Worm (Caenorhabditis elegans) whole organism, L3 larva: ENCODE data around the gene nspb-11.

ENCODE experiments used
- R02D3.7 ChIP-seq: fragments of 150-350 bp; optimal IDR thresholded peaks from 2 replicates; lab custom pipeline; 2014; ENCODE audit warnings: missing biosample characterization, missing genetic modification characterization
- ZK546.5 ChIP-seq: sonication (generic microtip); optimal IDR thresholded peaks from 2 replicates; lab custom pipeline; 2017; ENCODE audit warnings: missing biosample characterization, missing genetic modification characterization
- aly-2 ChIP-seq: fragments of 150-350 bp; optimal IDR thresholded peaks from 2 replicates; lab custom pipeline; 2014; ENCODE audit warnings: missing biosample characterization, missing genetic modification characterization
- ama-1 ChIP-seq: fragments of 150-350 bp; optimal IDR thresholded peaks from 2 replicates; lab custom pipeline; 2018
- ceh-16 ChIP-seq: sonication (generic microtip); optimal IDR thresholded peaks from 2 replicates; lab custom pipeline; 2017; ENCODE audit warnings: missing biosample characterization, missing genetic modification characterization
- ceh-28 ChIP-seq: fragments of 150-350 bp; optimal IDR thresholded peaks from 2 replicates; lab custom pipeline; 2014; ENCODE audit warnings: missing biosample characterization, missing genetic modification reagents, missing genetic modification characterization
- ceh-82 ChIP-seq: fragments of 150-350 bp; optimal IDR thresholded peaks from 2 replicates; lab custom pipeline; 2014; ENCODE audit warnings: missing biosample characterization, missing genetic modification characterization
- ceh-9 ChIP-seq: sonication (generic microtip); optimal IDR thresholded peaks from 2 replicates; lab custom pipeline; 2018; ENCODE audit warnings: missing biosample characterization, missing genetic modification characterization
- daf-12 ChIP-seq: fragments of 150-350 bp; optimal IDR thresholded peaks from 2 replicates; lab custom pipeline; 2014; ENCODE audit warnings: missing biosample characterization, missing genetic modification reagents, missing genetic modification characterization
- egl-27 ChIP-seq: sonication (generic microtip); optimal IDR thresholded peaks from 4 replicates; lab custom pipeline; 2017; ENCODE audit warnings: missing biosample characterization, missing genetic modification reagents, missing genetic modification characterization
- egl-5 ChIP-seq: fragments of 150-350 bp; optimal IDR thresholded peaks from 2 replicates; lab custom pipeline; 2017; ENCODE audit warnings: missing biosample characterization, missing genetic modification reagents, missing genetic modification characterization, inconsistent platforms
- elt-1 ChIP-seq: fragments of 150-350 bp; optimal IDR thresholded peaks from 2 replicates; lab custom pipeline; 2014; ENCODE audit warnings: missing biosample characterization, missing genetic modification characterization
- elt-2 ChIP-seq: sonication (generic microtip); optimal IDR thresholded peaks from 2 replicates; lab custom pipeline; 2016; ENCODE audit warnings: missing genetic modification reagents, mild to moderate bottlenecking, missing genetic modification characterization, missing compliant biosample characterization
- elt-3 ChIP-seq, 3 experiments: fragments of 150-350 bp in 1 of 3; sonication (generic microtip) in 2 of 3; optimal IDR thresholded peaks; 2 replicates in 2 of 3; 4 replicates in 1 of 3; lab custom pipeline; 2014 to 2017; ENCODE audit warnings: missing biosample characterization in 3 of 3, missing genetic modification characterization in 3 of 3
- fkh-2 ChIP-seq: fragments of 150-350 bp; optimal IDR thresholded peaks from 2 replicates; lab custom pipeline; 2014; ENCODE audit warnings: missing biosample characterization, missing genetic modification reagents, missing genetic modification characterization
- hmg-11 ChIP-seq: sonication (generic microtip); optimal IDR thresholded peaks from 2 replicates; lab custom pipeline; 2016; ENCODE audit warnings: missing genetic modification characterization, missing compliant biosample characterization
- jun-1 ChIP-seq: fragments of 150-350 bp; optimal IDR thresholded peaks from 2 replicates; lab custom pipeline; 2014; ENCODE audit warnings: missing biosample characterization, missing genetic modification reagents, missing genetic modification characterization
- lin-15B ChIP-seq: fragments of 150-350 bp; optimal IDR thresholded peaks from 2 replicates; lab custom pipeline; 2014; ENCODE audit warnings: missing biosample characterization, missing genetic modification characterization
- lin-39 ChIP-seq: fragments of 150-350 bp; optimal IDR thresholded peaks from 2 replicates; lab custom pipeline; 2018; ENCODE audit warnings: missing biosample characterization, missing genetic modification reagents, missing genetic modification characterization
- mdl-1 ChIP-seq: fragments of 150-350 bp; optimal IDR thresholded peaks from 2 replicates; lab custom pipeline; 2014; ENCODE audit warnings: missing biosample characterization, missing genetic modification characterization
- mml-1 ChIP-seq: fragments of 150-350 bp; sonication (generic microtip); optimal IDR thresholded peaks from 3 replicates; lab custom pipeline; 2014; ENCODE audit warnings: missing biosample characterization, missing genetic modification characterization
- nfya-1 ChIP-seq: sonication (generic microtip); optimal IDR thresholded peaks from 2 replicates; lab custom pipeline; 2017; ENCODE audit warnings: missing genetic modification characterization, mild to moderate bottlenecking, missing compliant biosample characterization, antibody characterized with exemption, moderate library complexity; ENCODE audit not compliant: insufficient read depth
- nhr-11 ChIP-seq: fragments of 150-350 bp; optimal IDR thresholded peaks from 2 replicates; lab custom pipeline; 2014; ENCODE audit warnings: missing biosample characterization, missing genetic modification characterization
- nhr-12 ChIP-seq: fragments of 150-350 bp; optimal IDR thresholded peaks from 2 replicates; lab custom pipeline; 2014; ENCODE audit warnings: missing biosample characterization, missing genetic modification characterization
- nhr-28 ChIP-seq: fragments of 150-350 bp; optimal IDR thresholded peaks from 2 replicates; lab custom pipeline; 2014; ENCODE audit warnings: missing biosample characterization, missing genetic modification characterization
- nhr-43 ChIP-seq: sonication (generic microtip); optimal IDR thresholded peaks from 2 replicates; lab custom pipeline; 2016; ENCODE audit warnings: mild to moderate bottlenecking, missing genetic modification characterization, missing compliant biosample characterization; ENCODE audit not compliant: poor library complexity, severe bottlenecking
- nhr-67 ChIP-seq: fragments of 150-350 bp; optimal IDR thresholded peaks from 2 replicates; lab custom pipeline; 2014; ENCODE audit warnings: missing biosample characterization, missing genetic modification characterization
- nhr-76 ChIP-seq: fragments of 150-350 bp; sonication (generic microtip); optimal IDR thresholded peaks from 5 replicates; lab custom pipeline; 2014; ENCODE audit warnings: missing biosample characterization, missing genetic modification characterization
- nhr-77 ChIP-seq: fragments of 150-350 bp; optimal IDR thresholded peaks from 2 replicates; lab custom pipeline; 2014; ENCODE audit warnings: missing biosample characterization, missing genetic modification characterization
- pha-4 ChIP-seq: fragments of 150-350 bp; optimal IDR thresholded peaks from 2 replicates; lab custom pipeline; 2014; ENCODE audit warnings: missing biosample characterization, missing genetic modification reagents, missing genetic modification characterization
- pqm-1 ChIP-seq: fragments of 150-350 bp; optimal IDR thresholded peaks from 2 replicates; lab custom pipeline; 2017; ENCODE audit warnings: missing biosample characterization, missing genetic modification characterization, inconsistent platforms
- snpc-4 ChIP-seq: fragments of 150-350 bp; optimal IDR thresholded peaks from 2 replicates; lab custom pipeline; 2014; ENCODE audit warnings: missing biosample characterization, missing genetic modification characterization
- unc-39 ChIP-seq: sonication (generic microtip); optimal IDR thresholded peaks from 4 replicates; lab custom pipeline; 2017; ENCODE audit warnings: missing biosample characterization, missing genetic modification characterization
- unc-62 ChIP-seq: fragments of 150-350 bp; sonication (generic microtip); optimal IDR thresholded peaks from 4 replicates; lab custom pipeline; 2014; ENCODE audit warnings: missing biosample characterization, missing genetic modification reagents, missing genetic modification characterization

nspb-11 gene

DNA sequence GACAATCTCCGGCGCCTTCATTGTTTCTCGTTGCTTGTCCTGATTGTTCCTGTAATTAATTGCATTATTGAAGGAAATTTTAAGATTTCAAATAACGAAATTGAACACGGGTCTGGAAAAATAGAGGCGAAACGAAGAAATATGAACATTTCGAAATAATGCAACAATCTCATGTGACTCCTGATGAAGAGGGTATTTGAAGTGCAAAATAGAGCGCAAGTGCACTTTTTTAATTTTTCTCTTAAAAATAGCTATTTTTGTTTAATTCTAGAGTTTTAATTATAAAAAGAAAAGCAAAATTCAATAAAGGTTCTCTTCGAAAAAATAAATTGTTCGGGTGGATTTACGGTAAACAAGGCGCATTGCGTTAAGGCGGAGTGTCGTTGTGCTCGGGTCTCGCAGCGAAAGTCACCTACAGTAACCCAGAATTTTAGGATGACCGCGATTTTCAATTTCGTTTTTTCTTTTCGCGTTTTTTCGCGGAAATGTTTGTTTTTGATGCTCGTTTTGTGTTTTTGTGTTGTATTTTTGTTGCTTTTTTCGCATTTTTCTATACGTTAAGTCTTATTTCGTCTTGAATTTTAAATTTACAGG lies 11.9 kb downstream of the nspb-11 start, which contains the start of the genes F58G1.2 and wago-4:
F58G1.2 (minus strand) TSS at position 51 of the 594 bp plus-strand sequence.
wago-4 (plus strand) TSS at position 592 of the 594 bp plus-strand sequence.
- TF ChIP-seq ceh-28 (tag; lab: Kevin White, UChicago), result no peak
- TF ChIP-seq nhr-11 (tag; lab: Kevin White, UChicago), result no peak
- TF ChIP-seq egl-5 (tag; lab: Kevin White, UChicago), result no peak
- TF ChIP-seq snpc-4, result no peak
- TF ChIP-seq aly-2 (tag; lab: Kevin White, UChicago), result no peak
- TF ChIP-seq nhr-12 (tag; lab: Kevin White, UChicago), result no peak
- TF ChIP-seq lin-15B (tag; lab: Kevin White, UChicago), result peak; percentile 61
- no peak for TF ChIP-seq lin-39 (tag; lab: Kevin White, UChicago)
- TF ChIP-seq R02D3.7 (tag; lab: Kevin White, UChicago), result peak; percentile 88
- no peak for TF ChIP-seq nhr-43 (tag; lab: Kevin White, UChicago)
- no peak for TF ChIP-seq nhr-77 (tag; lab: Kevin White, UChicago)
- TF ChIP-seq ceh-9, result no peak
- TF ChIP-seq elt-2 (tag; lab: Kevin White, UChicago), result no peak
- no peak for TF ChIP-seq elt-1 (tag; lab: Kevin White, UChicago)

DNA sequence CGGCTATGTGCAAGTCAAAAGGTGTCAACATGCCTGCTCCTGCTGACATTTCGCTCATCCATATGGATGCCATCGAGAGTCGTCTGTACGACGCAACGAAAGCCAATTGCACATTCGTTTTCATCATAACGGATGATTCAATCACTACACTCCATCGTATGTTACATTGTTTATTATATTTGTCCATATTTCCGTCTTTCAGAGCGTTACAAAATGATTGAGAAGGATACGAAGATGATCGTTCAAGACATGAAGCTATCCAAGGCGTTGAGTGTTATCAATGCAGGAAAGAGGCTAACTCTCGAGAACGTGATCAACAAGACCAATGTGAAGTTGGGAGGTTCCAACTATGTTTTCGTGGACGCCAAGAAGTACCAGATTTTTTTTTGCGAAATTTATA lies 14.3 kb downstream of the nspb-11 start:
- TF ChIP-seq mml-1 (no peak), ceh-16 (tag; lab: Kevin White, UChicago) (no peak), egl-27 (tag; lab: Kevin White, UChicago) (no peak), nhr-76 (tag; lab: Kevin White, UChicago) (no peak), pha-4 (tag; lab: Kevin White, UChicago) (no peak), ZK546.5 (tag; lab: Kevin White, UChicago) (no peak), nhr-28 (no peak), fkh-2 (tag; lab: Kevin White, UChicago) (no peak), nhr-67 (tag; lab: Kevin White, UChicago) (no peak), nfya-1 (tag; lab: Kevin White, UChicago) (no peak), aly-2 (tag; lab: Kevin White, UChicago) (no peak), nhr-43 (tag; lab: Kevin White, UChicago) (no peak), ceh-82 (tag; lab: Kevin White, UChicago) (no peak), hmg-11 (no peak), elt-3 (tag; optimal IDR thresholded peaks at IDR 0.05; lab: Kevin White, UChicago) (no peak)

DNA sequence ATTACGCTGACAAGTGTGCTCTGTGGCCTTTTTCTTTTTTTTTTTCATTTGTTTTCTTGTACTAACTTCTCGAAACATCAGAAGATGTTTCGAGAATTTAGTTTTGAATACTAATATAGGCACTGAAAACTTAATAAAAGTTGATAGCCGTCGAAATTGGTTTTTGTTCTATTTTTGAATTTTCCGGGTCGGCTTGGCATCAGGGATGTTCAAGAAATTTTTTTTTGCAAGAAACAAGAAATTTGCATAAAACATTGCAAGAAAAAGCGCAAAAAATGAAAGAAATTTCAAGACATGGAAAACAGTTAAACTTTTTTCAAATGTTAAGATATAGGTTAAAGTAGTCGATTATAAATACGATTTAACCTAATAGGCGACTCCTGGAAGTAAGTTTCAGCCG lies 16.1 kb downstream of the nspb-11 start:
- TF ChIP-seq snpc-4 (no peak), ama-1 (lab: Kevin White, UChicago) (no peak), R02D3.7 (tag; lab: Kevin White, UChicago) (no peak), elt-3 (tag; optimal IDR thresholded peaks at IDR 0.05; lab: Kevin White, UChicago) (no peak)

DNA sequence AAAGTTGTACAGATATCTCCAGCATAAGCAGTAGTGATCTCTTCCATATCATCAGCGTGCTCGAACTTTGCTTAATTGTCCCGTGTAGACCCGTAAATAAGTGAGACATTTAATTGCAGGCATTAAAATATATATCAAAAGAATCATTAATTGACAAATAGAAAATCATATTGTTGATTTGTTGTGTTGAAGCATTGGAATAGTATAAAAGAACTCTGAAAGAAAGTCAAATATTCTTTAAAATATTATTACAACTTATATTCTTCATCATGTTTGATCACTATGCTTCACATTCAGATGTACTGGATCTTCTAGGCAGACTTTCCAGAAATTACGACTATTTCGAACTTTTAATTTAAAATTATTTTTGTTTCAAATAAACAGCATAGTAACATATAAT lies 18.4 kb downstream of the nspb-11 start, which contains the start of gene F58G1.8:
F58G1.8 (minus strand) TSS at position 101 of the 400 bp plus-strand sequence.
- TF ChIP-seq elt-2 (tag; lab: Kevin White, UChicago) (no peak), nhr-28 (no peak), ZK546.5 (tag; lab: Kevin White, UChicago) (no peak), pqm-1 (tag; lab: Kevin White, UChicago) (no peak), unc-39 (no peak), nhr-76 (tag; lab: Kevin White, UChicago) (no peak), nhr-12 (tag; lab: Kevin White, UChicago) (no peak), daf-12 (no peak), nhr-43 (tag; lab: Kevin White, UChicago) (no peak), mdl-1 (tag; lab: Kevin White, UChicago) (no peak), jun-1 (tag; lab: Kevin White, UChicago) (no peak), ceh-28 (tag; lab: Kevin White, UChicago) (no peak), ceh-16 (tag; lab: Kevin White, UChicago) (no peak), lin-39 (tag; lab: Kevin White, UChicago) (no peak), unc-62 (no peak)
